Fruit fly (Drosophila melanogaster) whole organism, pupa: ENCODE results near the gene CG31122.

Source experiments
- CG10348 ChIP-seq: fragments of 200-800 bp; sonication (Bioruptor generic); IDR thresholded peaks from 2 replicates; pipeline ENCODE4 v1.3.6; 2022; ENCODE audit warnings: missing biosample characterization, missing genetic modification characterization
- CG14655 ChIP-seq: fragments of 200-800 bp; sonication (Bioruptor generic); optimal IDR thresholded peaks from 3 replicates; lab custom pipeline; 2017; ENCODE audit warnings: mild to moderate bottlenecking, missing biosample characterization, missing genetic modification reagents, missing genetic modification characterization
- CG17806 ChIP-seq: fragments of 200-800 bp; sonication (Bioruptor generic); optimal IDR thresholded peaks from 2 replicates; lab custom pipeline; 2018; ENCODE audit warnings: missing biosample characterization, mild to moderate bottlenecking, missing genetic modification characterization, moderate library complexity
- CG32121 ChIP-seq: fragments of 200-800 bp; sonication (Bioruptor generic); IDR thresholded peaks from 2 replicates; pipeline ENCODE4 v1.3.6; 2022; ENCODE audit warnings: missing biosample characterization, missing genetic modification characterization
- Snoo ChIP-seq: fragments of 200-800 bp; sonication (Bioruptor generic); optimal IDR thresholded peaks from 3 replicates; lab custom pipeline; 2017; ENCODE audit warnings: missing biosample characterization, mild to moderate bottlenecking, missing genetic modification characterization, inconsistent platforms
- gl ChIP-seq: fragments of 200-800 bp; sonication (Bioruptor generic); optimal IDR thresholded peaks from 2 replicates; lab custom pipeline; 2018; ENCODE audit warnings: missing biosample characterization, mild to moderate bottlenecking, missing genetic modification characterization

DNA sequence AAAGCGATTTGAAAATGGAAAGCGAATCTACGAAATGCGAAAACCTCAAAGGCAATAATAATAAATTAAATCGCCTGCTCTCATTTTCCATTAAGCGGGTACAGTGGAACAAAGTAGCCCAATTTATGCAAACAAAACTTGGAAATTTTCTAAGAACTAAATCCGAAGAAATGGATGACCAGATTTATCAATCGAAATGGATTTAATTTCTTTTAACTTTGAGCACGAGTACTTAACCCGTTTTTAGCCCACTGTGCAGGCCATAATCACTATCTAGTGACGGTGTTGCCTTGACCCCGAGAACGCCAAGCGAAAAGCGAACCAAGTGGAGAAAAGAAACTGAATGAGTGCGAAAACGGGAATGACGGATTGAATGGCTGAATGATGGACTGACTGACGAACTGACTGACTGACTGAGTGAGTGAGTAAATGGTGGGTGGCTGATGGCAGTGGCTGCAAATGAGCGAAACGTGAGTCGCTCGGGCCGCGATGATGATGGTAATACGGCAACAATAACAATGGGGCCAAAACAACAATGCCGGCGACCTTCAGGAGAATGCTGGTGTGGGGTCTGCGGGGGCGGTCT lies 43.6 kb upstream of the CG31122 start:
- peak; percentile 54 for TF ChIP-seq Snoo (tag; lab: Kevin White, UChicago)
- peak; percentile 58 for TF ChIP-seq CG10348 (GFP tag; lab: Robert Waterston, UW)
- peak; percentile 78 for TF ChIP-seq gl (tag; lab: Kevin White, UChicago)
- TF ChIP-seq CG14655, result peak; percentile 75
- peak; percentile 82 for TF ChIP-seq CG32121 (GFP tag; lab: Robert Waterston, UW)
- TF ChIP-seq CG17806, result peak; percentile 84
